Worm (Caenorhabditis elegans) whole organism, L2 larva: ENCODE measurements around the gene col-144.

Experiments used
- ama-1 ChIP-seq: fragments of 150-350 bp; optimal IDR thresholded peaks from 2 replicates; lab custom pipeline; 2018; ENCODE audit warnings: inconsistent platforms
- lin-39 ChIP-seq: fragments of 150-350 bp; optimal IDR thresholded peaks from 2 replicates; lab custom pipeline; 2014; ENCODE audit warnings: missing biosample characterization, missing genetic modification reagents, missing genetic modification characterization
- nhr-11 ChIP-seq: fragments of 150-350 bp; optimal IDR thresholded peaks from 2 replicates; lab custom pipeline; 2014; ENCODE audit warnings: missing biosample characterization, missing genetic modification characterization

- TF ChIP-seq ama-1 (lab: Kevin White, UChicago) = no peak
- no peak for TF ChIP-seq nhr-11 (tag; lab: Kevin White, UChicago)
- TF ChIP-seq lin-39 (tag; lab: Kevin White, UChicago) = no peak
Observed at ce11 chrV:9111957-9112356, 48.5 kb downstream of the col-144 start.
